Fruit fly (Drosophila melanogaster) whole organism: Measurements from ENCODE around the gene MAGE.

Experiments used
- CG8478 ChIP-seq: fragments of >200 bp; optimal IDR thresholded peaks from 2 replicates; lab custom pipeline; 2018; ENCODE audit warnings: inconsistent platforms
- Dll ChIP-seq: fragments of >200 bp; optimal IDR thresholded peaks from 2 replicates; lab custom pipeline; 2017
- EcR ChIP-seq, 2 experiments: fragments of >200 bp; optimal IDR thresholded peaks; 2 replicates each; lab custom pipeline; 2017; ENCODE audit warnings: missing biosample characterization in 2 of 2, missing genetic modification characterization in 2 of 2, missing genetic modification reagents in 2 of 2
- pan ChIP-seq: fragments of >200 bp; optimal IDR thresholded peaks from 2 replicates; lab custom pipeline; 2017
- psq ChIP-seq: fragments of >200 bp; optimal IDR thresholded peaks from 2 replicates; lab custom pipeline; 2017
- usp ChIP-seq: fragments of >200 bp; optimal IDR thresholded peaks from 2 replicates; lab custom pipeline; 2017; ENCODE audit warnings: missing biosample characterization, missing genetic modification characterization, mixed read lengths

The MAGE gene

DNA sequence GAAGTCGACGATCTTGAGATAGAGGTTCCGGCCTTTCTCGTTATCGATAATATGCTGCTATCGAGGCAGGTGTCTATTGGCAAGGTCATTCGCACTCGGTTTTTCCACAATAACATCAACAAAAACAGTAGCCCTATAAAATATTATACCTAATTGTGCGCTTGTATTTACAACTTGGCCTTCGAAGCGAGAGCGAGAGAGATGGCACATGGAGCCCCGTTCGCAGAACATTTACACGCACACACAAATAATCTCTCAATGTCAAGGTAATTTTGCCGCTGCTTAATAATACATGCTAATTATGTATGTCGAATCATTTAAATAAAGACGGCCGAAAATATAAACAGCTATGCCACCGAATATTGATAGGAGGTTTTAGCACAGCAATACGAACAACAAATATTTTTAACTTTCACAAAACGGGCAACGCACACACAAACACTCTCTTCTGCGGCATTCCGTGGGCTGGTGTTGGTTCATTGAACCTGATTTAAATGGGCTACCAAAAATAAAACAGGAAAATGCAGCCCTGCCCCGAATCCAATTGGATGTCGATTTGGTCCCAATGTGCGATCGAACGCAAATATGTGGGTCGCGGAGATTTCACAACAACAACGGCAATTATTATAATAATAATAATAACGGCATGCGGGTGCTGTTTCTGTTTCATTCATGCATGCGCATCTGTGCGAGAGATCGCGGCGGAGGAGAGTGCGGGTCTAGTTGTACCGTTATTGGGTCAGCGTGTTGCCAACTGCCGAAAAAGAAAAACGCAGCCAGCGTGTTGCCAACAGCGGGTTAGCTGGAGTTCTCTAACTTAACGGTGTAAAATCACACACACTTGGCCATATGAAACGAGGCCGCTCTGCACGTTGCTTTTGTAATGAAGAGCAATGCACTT is 32.6 kb downstream of the MAGE start:
- TF ChIP-seq EcR (GFP tag; optimal IDR thresholded peaks at IDR 0.05; lab: Kevin White, UChicago) (peak; percentile 57 to 74), pan (no peak), Dll (no peak)

DNA sequence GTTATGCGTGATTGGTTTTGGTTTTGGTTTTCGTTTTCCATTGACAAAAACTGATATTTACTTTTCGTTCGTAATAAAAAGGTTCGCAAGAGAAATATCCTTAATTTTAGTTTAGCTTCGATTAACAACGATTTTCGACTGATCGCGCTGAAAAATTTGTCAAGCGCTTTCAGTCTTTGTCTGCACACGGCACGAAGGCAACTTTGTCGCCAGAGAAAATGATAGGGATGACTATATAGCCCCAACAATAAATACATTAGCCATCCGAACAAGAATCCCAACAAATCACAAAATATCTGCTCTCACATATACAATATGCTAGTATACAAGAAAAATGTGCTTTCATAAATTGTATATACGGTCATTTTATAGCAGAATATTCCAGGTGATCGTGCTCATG is 37.4 kb downstream of the MAGE start, which contains the start of gene Mlp84B:
Gene Mlp84B (minus strand): TSS at position 143 of the 400 bp plus-strand sequence.
- no peak for TF ChIP-seq Dll
- TF ChIP-seq psq (lab: Kevin White, UChicago) = no peak
- no peak for TF ChIP-seq pan
- TF ChIP-seq usp (GFP tag; lab: Kevin White, UChicago) = no peak
- TF ChIP-seq CG8478 (lab: Kevin White, UChicago) = no peak
- TF ChIP-seq EcR (GFP tag; optimal IDR thresholded peaks at IDR 0.05; lab: Kevin White, UChicago) = no peak

DNA sequence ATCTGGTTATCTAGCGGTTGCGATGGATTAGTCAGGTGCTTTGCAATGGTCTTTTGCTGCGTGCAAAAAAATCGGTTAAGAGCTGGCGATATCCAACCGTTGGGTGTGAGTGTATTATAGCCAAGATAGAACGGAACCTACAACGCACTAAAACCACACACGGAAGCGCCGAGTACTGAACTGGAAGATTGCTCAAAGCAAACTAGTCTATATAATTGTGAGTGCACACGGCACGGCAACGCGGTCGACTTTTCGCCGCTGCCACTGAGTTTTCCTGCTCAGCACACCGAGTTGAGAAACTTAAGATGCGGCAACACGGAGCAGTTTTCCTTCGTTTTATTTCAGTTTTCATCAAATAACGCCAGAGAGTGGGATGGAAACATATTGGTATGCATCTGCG is 38.5 kb downstream of the MAGE start:
- TF ChIP-seq pan = no peak
- no peak for TF ChIP-seq EcR (GFP tag; optimal IDR thresholded peaks at IDR 0.05; lab: Kevin White, UChicago)
- no peak for TF ChIP-seq psq (lab: Kevin White, UChicago)
- no peak for TF ChIP-seq CG8478 (lab: Kevin White, UChicago)
- TF ChIP-seq usp (GFP tag; lab: Kevin White, UChicago) = no peak
- TF ChIP-seq Dll = no peak

DNA sequence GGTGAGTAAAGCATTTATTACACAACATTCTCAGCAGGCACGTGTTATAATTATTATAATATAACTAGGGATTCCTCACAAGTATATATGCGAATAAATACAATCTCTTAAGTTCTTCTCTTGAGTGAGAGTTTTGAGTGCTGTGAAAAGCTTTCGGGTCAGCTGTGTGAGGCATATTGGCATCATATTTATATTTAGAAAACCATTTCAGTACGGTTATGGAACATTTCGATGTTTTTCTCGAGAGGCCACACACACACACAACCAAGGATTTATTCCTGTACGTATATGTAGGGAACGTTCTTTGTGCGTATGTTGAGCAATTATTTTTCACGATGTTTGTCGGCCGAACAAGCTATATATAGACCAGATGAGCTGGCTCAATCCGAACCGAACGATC is 42.0 kb downstream of the MAGE start:
- TF ChIP-seq usp (GFP tag; lab: Kevin White, UChicago) = no peak
- no peak for TF ChIP-seq pan
- TF ChIP-seq EcR (GFP tag; optimal IDR thresholded peaks at IDR 0.05; lab: Kevin White, UChicago) = no peak
- no peak for TF ChIP-seq psq (lab: Kevin White, UChicago)
- TF ChIP-seq Dll = no peak
- TF ChIP-seq CG8478 (lab: Kevin White, UChicago) = no peak

DNA sequence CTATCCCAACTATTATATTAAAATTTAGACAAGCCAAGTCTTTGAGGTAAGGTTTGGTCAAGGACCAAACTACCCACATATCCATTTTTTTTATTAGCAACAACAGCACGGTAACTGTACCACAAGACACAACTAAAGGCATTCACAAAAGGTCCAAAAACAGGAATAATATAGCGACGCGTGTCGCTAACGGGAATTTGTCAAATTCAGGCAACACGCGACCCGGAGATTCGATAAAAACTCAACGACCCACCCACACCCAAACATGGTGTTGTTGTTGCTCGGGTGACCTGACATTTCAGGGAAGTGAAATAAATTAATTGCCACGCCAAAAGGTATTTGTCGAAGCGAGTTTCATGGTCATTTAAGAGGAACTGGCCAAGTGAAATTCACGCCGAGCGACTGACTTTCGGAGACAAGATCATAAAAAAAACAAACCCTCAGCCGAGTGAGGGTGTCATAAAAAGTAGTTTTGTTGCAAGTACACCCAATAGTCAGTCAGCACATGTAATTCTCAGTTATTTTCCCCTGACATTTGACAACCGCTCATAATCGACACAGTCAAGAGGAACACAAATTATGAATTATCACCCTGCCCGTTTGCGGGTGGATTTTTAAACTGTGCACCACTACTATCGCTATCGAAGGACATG is 43.6 kb downstream of the MAGE start:
- no peak for TF ChIP-seq usp (GFP tag; lab: Kevin White, UChicago)

DNA sequence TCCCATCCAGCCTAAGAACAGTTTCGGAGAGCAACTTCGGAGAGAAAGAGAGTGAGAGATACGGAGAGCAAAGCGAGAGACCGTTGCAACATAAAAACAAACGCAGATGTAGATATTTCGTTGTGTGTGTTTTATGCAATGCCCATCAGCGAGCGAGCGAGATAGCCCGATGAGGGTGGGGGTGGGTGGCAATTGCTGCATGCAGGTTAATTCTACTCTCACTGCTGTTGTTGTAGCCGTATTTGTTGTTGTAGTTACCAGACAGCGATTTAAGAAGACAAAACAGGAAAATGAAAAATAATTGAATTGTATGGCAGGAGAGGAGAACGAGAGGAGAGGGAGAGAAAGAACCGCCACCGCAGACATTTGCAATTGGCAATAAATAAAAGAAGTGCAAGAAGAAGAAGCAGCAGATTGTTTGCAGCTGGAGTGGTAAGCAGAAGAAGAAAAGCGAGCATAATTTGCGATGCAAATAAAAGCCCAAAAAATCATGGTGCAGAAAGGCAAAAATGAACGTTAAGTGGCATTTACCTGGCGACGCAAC is 45.1 kb downstream of the MAGE start:
- TF ChIP-seq EcR (GFP tag; optimal IDR thresholded peaks at IDR 0.05; lab: Kevin White, UChicago) (peak in 1 of 2 experiments; percentile 59), usp (GFP tag; lab: Kevin White, UChicago) (no peak)

DNA sequence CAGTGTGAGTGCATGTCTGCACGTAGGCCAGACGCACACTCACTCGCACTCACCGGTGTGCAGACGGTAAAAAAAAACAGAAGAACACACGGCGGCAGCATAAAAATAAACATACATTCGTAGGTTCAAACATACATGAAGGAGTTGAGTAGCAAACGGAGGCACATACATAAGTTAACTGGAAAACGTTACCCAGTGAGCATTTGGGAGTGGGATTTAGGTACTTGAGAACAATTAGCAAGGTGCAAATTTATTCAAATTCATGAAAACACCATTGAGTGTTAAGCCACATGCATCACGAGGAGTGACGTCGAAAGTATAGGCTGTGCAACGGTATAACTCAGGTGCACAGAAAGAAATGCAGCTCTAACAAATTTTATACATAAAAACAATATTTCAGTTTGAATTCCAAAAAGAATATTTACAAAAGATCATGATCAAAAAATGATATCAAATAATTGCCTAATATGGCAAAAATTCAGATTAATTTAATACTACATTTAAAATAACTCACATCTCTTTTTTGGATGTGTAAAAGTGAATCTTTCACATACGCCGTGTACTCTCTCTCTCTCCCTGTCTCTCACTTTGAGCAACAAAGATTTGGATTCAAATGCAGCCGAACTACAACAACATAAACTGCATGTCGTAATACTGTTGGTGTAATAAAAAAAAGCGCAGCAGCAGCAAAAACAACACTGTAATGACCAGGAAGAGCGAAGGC is 46.2 kb downstream of the MAGE start:
- no peak for TF ChIP-seq CG8478 (lab: Kevin White, UChicago)
- TF ChIP-seq Dll = no peak
- no peak for TF ChIP-seq pan
- TF ChIP-seq EcR (GFP tag; optimal IDR thresholded peaks at IDR 0.05; lab: Kevin White, UChicago) = no peak
- no peak for TF ChIP-seq usp (GFP tag; lab: Kevin White, UChicago)
- no peak for TF ChIP-seq psq (lab: Kevin White, UChicago)

DNA sequence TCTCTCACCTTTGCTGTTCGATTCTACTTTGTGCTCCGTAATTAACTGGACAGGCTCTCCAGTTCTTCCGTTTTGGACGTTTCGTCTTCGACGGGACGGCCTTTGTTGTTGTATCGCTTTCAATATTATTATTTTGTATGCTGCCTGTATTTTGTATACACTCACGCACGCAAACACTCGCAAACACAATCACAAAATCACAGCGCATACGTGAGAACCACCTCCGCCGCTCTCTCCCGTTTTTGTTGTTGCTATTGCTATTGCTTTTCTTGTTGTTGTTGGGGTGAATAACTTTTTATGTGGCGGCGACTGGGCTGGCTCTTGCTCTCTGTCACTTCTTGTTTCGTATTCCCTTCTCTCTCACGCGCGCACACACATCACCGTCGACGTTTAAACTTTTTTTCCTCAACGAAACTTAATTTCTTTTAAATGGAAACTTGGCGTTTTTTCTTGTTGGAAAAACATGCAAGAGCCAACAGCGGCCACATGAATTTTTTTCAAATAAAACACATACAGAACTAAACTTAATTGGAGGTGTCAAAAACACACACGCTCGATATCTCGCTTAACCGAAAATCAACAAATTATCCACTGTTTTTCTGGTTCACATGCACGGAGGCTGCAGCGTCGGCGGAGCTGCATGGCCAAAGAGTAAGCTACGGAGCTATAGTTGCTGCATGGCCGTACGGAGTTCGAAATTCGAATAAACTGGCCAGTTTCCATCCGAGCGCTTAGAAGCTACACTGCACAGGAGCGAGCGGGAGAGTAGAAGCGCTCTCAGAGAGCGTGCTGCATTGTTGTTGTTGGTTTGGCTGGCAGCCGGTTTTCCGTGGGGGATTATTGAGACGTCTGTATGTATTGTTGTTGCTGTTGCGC is 47.0 kb downstream of the MAGE start:
- TF ChIP-seq CG8478 (lab: Kevin White, UChicago) (no peak), Dll (peak; percentile 94), EcR (GFP tag; optimal IDR thresholded peaks at IDR 0.05; lab: Kevin White, UChicago) (peak in 1 of 2 experiments; percentile 95)

DNA sequence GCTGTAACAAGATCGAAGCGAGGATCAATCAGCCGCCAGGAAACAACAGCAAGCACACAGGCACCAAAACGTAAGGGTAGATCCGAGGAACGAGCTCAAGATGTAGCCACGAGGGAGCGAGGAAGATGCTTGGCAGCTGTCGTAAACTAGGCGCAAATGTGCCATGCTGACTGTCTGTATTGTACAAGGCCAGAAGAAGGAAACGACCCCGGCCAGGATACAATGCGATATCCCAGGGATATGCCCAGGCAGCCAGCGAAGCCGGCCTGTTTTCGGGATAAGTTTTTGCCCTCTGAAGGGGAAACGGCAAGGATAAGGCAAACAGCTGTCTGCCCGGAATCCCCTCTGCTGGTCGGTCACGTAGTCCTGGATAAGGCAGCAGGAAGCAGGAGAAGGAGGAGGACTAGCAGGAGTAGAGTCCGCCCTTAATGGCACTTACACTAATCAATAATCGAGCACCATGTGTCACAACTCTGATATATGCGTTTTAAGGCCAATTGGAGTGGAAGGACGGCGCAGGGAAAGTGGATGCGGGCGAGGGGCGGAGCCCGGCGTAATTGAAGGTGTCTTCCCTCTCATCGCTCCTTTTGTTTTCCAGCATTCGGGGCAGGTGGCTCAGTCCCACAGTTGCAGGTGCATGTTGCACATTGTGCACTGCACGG is 49.3 kb downstream of the MAGE start:
- TF ChIP-seq EcR (GFP tag; optimal IDR thresholded peaks at IDR 0.05; lab: Kevin White, UChicago) (no peak), pan (peak; percentile 5)

DNA sequence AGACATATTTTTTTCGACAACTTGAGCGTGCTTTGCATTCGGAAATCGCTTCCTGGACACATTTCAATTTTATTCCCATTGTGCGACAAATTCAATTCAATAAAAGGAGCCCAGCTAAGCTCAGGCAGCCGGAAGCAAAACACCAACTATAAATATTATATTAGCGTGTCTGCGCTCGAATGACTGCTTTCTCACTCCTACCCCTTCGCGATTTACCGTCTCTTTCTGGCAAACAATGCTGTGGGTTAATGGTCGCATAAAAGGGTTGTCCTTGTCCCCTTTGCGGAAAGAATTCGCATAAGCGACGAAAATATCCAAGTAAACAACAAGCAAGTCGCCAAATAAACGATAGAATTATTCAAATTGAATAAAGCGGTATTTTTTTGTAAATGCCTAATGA is 50.7 kb downstream of the MAGE start:
- no peak for TF ChIP-seq psq (lab: Kevin White, UChicago)
- no peak for TF ChIP-seq Dll
